Worm (Caenorhabditis elegans) whole organism, L4 larva: ENCODE data around the gene ddb-1.
A peak's percentile ranks its signal among the peaks of the same experiment; 100 is the strongest.

Source experiments
- F10B5.3 ChIP-seq: sonication (generic microtip); optimal IDR thresholded peaks from 2 replicates; lab custom pipeline; 2016; ENCODE audit warnings: mild to moderate bottlenecking, missing genetic modification characterization, missing compliant biosample characterization
- F49E8.2 ChIP-seq: sonication (generic microtip); optimal IDR thresholded peaks from 2 replicates; lab custom pipeline; 2016; ENCODE audit warnings: missing compliant biosample characterization, mild to moderate bottlenecking, missing genetic modification characterization, borderline replicate concordance
- R02D3.7 ChIP-seq: fragments of 150-350 bp; sonication (generic microtip); optimal IDR thresholded peaks from 3 replicates; lab custom pipeline; 2014; ENCODE audit warnings: missing biosample characterization, missing genetic modification characterization
- T26A8.4 ChIP-seq: fragments of 200-800 bp; sonication (Bioruptor generic); IDR thresholded peaks from 2 replicates; pipeline ENCODE4 v1.3.6; 2022; ENCODE audit warnings: missing genetic modification characterization, missing compliant biosample characterization
- aha-1 ChIP-seq: fragments of 150-350 bp; peaks from one replicate; lab custom pipeline; 2014; ENCODE audit warnings: missing biosample characterization, missing genetic modification characterization
- ama-1 ChIP-seq: fragments of 150-350 bp; optimal IDR thresholded peaks from 2 replicates; lab custom pipeline; 2014; ENCODE audit warnings: inconsistent platforms, mixed read lengths
- attf-4 ChIP-seq: sonication (generic microtip); optimal IDR thresholded peaks from 3 replicates; lab custom pipeline; 2017; ENCODE audit warnings: missing biosample characterization, missing genetic modification characterization
- ceh-20 ChIP-seq: fragments of 200-800 bp; sonication (Bioruptor generic); IDR thresholded peaks from 2 replicates; pipeline ENCODE4 v1.3.6; 2022; ENCODE audit warnings: missing genetic modification reagents, missing genetic modification characterization, missing compliant biosample characterization
- ceh-44 ChIP-seq: fragments of 200-800 bp; sonication (Bioruptor generic); IDR thresholded peaks from 2 replicates; pipeline ENCODE4 v1.3.6; 2022; ENCODE audit warnings: missing genetic modification reagents, missing genetic modification characterization, missing compliant biosample characterization
- ceh-62 ChIP-seq: sonication (generic microtip); optimal IDR thresholded peaks from 2 replicates; lab custom pipeline; 2017; ENCODE audit warnings: missing biosample characterization, missing genetic modification characterization
- ces-1 ChIP-seq: fragments of 150-350 bp; sonication (generic microtip); optimal IDR thresholded peaks from 4 replicates; lab custom pipeline; 2014; ENCODE audit warnings: missing biosample characterization, missing genetic modification reagents, missing genetic modification characterization
- daf-16 ChIP-seq, 3 experiments: sonication (generic microtip); optimal IDR thresholded peaks; 2 replicates each; lab custom pipeline; 2016 to 2017; ENCODE audit warnings: missing genetic modification characterization in 3 of 3, missing genetic modification reagents in 3 of 3, mild to moderate bottlenecking in 2 of 3, missing compliant biosample characterization in 2 of 3, missing biosample characterization in 1 of 3, moderate library complexity in 1 of 3
- daf-19 ChIP-seq: fragments of 200-800 bp; sonication (Bioruptor generic); conservative IDR thresholded peaks from 2 replicates; pipeline ENCODE4 v1.3.6; 2022; ENCODE audit warnings: missing genetic modification characterization, missing compliant biosample characterization
- daf-8 ChIP-seq: fragments of 200-800 bp; sonication (Bioruptor generic); IDR thresholded peaks from 2 replicates; pipeline ENCODE4 v1.3.6; 2022; ENCODE audit warnings: missing genetic modification characterization, missing compliant biosample characterization
- dpl-1 ChIP-seq: fragments of 150-350 bp; optimal IDR thresholded peaks from 2 replicates; lab custom pipeline; 2014; ENCODE audit warnings: missing biosample characterization, missing genetic modification reagents, missing genetic modification characterization
- duxl-1 ChIP-seq: sonication (generic microtip); optimal IDR thresholded peaks from 2 replicates; lab custom pipeline; 2016; ENCODE audit warnings: mild to moderate bottlenecking, missing genetic modification characterization, moderate library complexity, missing compliant biosample characterization; ENCODE audit not compliant: poor library complexity
- egl-43 ChIP-seq: fragments of 200-800 bp; sonication (Bioruptor generic); IDR thresholded peaks from 2 replicates; pipeline ENCODE4 v1.3.6; 2022; ENCODE audit warnings: missing genetic modification reagents, missing genetic modification characterization, missing compliant biosample characterization
- fos-1 ChIP-seq: fragments of 150-350 bp; optimal IDR thresholded peaks from 2 replicates; lab custom pipeline; 2014; ENCODE audit warnings: missing biosample characterization, missing genetic modification characterization
- hlh-30 ChIP-seq: sonication (generic microtip); optimal IDR thresholded peaks from 2 replicates; lab custom pipeline; 2017; ENCODE audit warnings: antibody characterized with exemption, mild to moderate bottlenecking, missing genetic modification characterization, missing compliant biosample characterization; ENCODE audit not compliant: insufficient read depth
- hmg-1.1 ChIP-seq: fragments of 200-800 bp; sonication (Bioruptor generic); IDR thresholded peaks from 2 replicates; pipeline ENCODE4 v1.3.6; 2022; ENCODE audit warnings: missing genetic modification reagents, missing genetic modification characterization, missing compliant biosample characterization
- lim-7 ChIP-seq: fragments of 200-800 bp; sonication (Bioruptor generic); IDR thresholded peaks from 2 replicates; pipeline ENCODE4 v1.3.6; 2022; ENCODE audit warnings: missing genetic modification characterization, missing compliant biosample characterization
- lin-1 ChIP-seq: fragments of 200-800 bp; sonication (Bioruptor generic); IDR thresholded peaks from 2 replicates; pipeline ENCODE4 v1.3.6; 2022; ENCODE audit warnings: missing genetic modification reagents, missing genetic modification characterization, missing compliant biosample characterization
- lin-13 ChIP-seq: fragments of 150-350 bp; optimal IDR thresholded peaks from 2 replicates; lab custom pipeline; 2014; ENCODE audit warnings: missing biosample characterization, missing genetic modification reagents, missing genetic modification characterization
- lin-15B ChIP-seq: fragments of 150-350 bp; sonication (generic microtip); optimal IDR thresholded peaks from 3 replicates; lab custom pipeline; 2014; ENCODE audit warnings: missing biosample characterization, missing genetic modification characterization
- lin-39 ChIP-seq: fragments of 150-350 bp; optimal IDR thresholded peaks from 2 replicates; lab custom pipeline; 2014; ENCODE audit warnings: missing biosample characterization, missing genetic modification reagents, missing genetic modification characterization
- madf-5 ChIP-seq, 2 experiments: fragments of 200-800 bp; sonication (Bioruptor generic); IDR thresholded peaks; 2 replicates each; pipeline ENCODE4 v1.3.6; 2022; ENCODE audit warnings: missing compliant biosample characterization in 2 of 2, missing genetic modification characterization in 2 of 2
- mep-1 ChIP-seq: fragments of 150-350 bp; sonication (generic microtip); optimal IDR thresholded peaks from 3 replicates; lab custom pipeline; 2014; ENCODE audit warnings: missing biosample characterization, missing genetic modification characterization
- mes-2 ChIP-seq: sonication (generic microtip); optimal IDR thresholded peaks from 2 replicates; lab custom pipeline; 2016; ENCODE audit warnings: missing genotype, mild to moderate bottlenecking, missing genetic modification characterization, missing compliant biosample characterization; ENCODE audit not compliant: poor library complexity, severe bottlenecking
- mxl-2 ChIP-seq: fragments of 200-800 bp; sonication (Bioruptor generic); conservative IDR thresholded peaks from 2 replicates; pipeline ENCODE4 v1.3.6; 2022; ENCODE audit warnings: missing genetic modification reagents, missing genetic modification characterization, missing compliant biosample characterization
- nhr-6 ChIP-seq: fragments of 150-350 bp; optimal IDR thresholded peaks from 2 replicates; lab custom pipeline; 2014; ENCODE audit warnings: missing biosample characterization, missing genetic modification characterization
- pha-4 ChIP-seq, 2 experiments: fragments of 150-350 bp in 1 of 2; fragments of 200-800 bp in 1 of 2; sonication (Bioruptor generic) in 1 of 2; IDR thresholded peaks in 1 of 2; optimal IDR thresholded peaks in 1 of 2; 2 replicates each; pipeline versions ENCODE4 v1.3.6 to Lab custom; 2014 to 2022; ENCODE audit warnings: missing genetic modification characterization in 2 of 2, missing genetic modification reagents in 2 of 2, missing biosample characterization in 1 of 2, missing compliant biosample characterization in 1 of 2
- pqm-1 ChIP-seq: sonication (generic microtip); optimal IDR thresholded peaks from 2 replicates; lab custom pipeline; 2017; ENCODE audit warnings: missing biosample characterization, missing genetic modification characterization
- saeg-2 ChIP-seq: fragments of 200-800 bp; sonication (Bioruptor generic); IDR thresholded peaks from 2 replicates; pipeline ENCODE4 v1.3.6; 2022; ENCODE audit warnings: missing genetic modification reagents, missing genetic modification characterization, missing compliant biosample characterization
- sdz-12 ChIP-seq: fragments of 200-800 bp; sonication (Bioruptor generic); optimal IDR thresholded peaks from 2 replicates; lab custom pipeline; 2018; ENCODE audit warnings: mild to moderate bottlenecking, missing genetic modification characterization, missing compliant biosample characterization
- spr-3 ChIP-seq: fragments of 200-800 bp; sonication (Bioruptor generic); optimal IDR thresholded peaks from 2 replicates; lab custom pipeline; 2018; ENCODE audit warnings: mild to moderate bottlenecking, missing genetic modification characterization, missing compliant biosample characterization
- unc-130 ChIP-seq: sonication (generic microtip); optimal IDR thresholded peaks from 2 replicates; lab custom pipeline; 2016; ENCODE audit warnings: missing genetic modification reagents, missing genetic modification characterization, missing compliant biosample characterization
- unc-39 ChIP-seq: sonication (generic microtip); optimal IDR thresholded peaks from 2 replicates; lab custom pipeline; 2017; ENCODE audit warnings: missing biosample characterization, missing genetic modification characterization
- unc-62 ChIP-seq, 3 experiments: fragments of 150-350 bp in 1 of 3; sonication (generic microtip); optimal IDR thresholded peaks in 2 of 3; peaks in 1 of 3; 1 replicate in 1 of 3; 2 replicates in 2 of 3; lab custom pipeline; 2014 to 2017; ENCODE audit warnings: missing biosample characterization in 3 of 3, missing genetic modification characterization in 3 of 3, missing genetic modification reagents in 3 of 3, missing genotype in 1 of 3
- zfp-2 ChIP-seq: sonication (generic microtip); optimal IDR thresholded peaks from 2 replicates; lab custom pipeline; 2016; ENCODE audit warnings: mild to moderate bottlenecking, missing genetic modification characterization, missing compliant biosample characterization
- zip-11 ChIP-seq: fragments of 200-800 bp; sonication (Bioruptor generic); IDR thresholded peaks from 2 replicates; pipeline ENCODE4 v1.3.6; 2022; ENCODE audit warnings: missing genetic modification characterization, missing compliant biosample characterization
- zip-2 ChIP-seq: fragments of 150-350 bp; optimal IDR thresholded peaks from 2 replicates; lab custom pipeline; 2014; ENCODE audit warnings: missing biosample characterization, missing genetic modification characterization
- ztf-11 ChIP-seq: fragments of 150-350 bp; optimal IDR thresholded peaks from 2 replicates; lab custom pipeline; 2014; ENCODE audit warnings: missing biosample characterization, missing genetic modification characterization
- ztf-7 ChIP-seq: fragments of 150-350 bp; optimal IDR thresholded peaks from 2 replicates; lab custom pipeline; 2014; ENCODE audit warnings: missing biosample characterization, missing genetic modification characterization

ddb-1 gene

DNA sequence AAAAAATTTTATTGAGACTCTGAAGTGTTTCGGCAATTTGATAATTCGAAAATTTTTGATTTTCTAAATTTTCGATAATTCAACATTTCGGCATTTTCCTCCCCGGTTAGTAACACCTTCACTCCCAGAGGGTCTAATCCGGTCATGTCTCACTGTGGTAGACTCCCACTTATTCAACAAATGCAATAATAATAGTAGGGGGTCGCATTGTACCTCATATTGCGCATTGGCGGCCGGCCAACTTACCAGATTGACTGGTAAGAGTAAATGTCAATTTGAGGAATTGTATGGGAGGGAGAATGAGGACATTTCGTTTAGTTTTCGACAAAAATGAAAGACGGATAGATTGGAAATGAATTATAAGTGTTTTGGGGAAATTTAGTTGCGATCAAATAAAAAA, 12.8 kb upstream of the ddb-1 start:
- TF ChIP-seq mes-2: peak; percentile 1
- TF ChIP-seq saeg-2: no peak
- TF ChIP-seq mep-1: no peak

- TF ChIP-seq daf-8 (GFP tag; lab: Robert Waterston, UW): no peak
- TF ChIP-seq lin-39 (tag; lab: Kevin White, UChicago): no peak
- peak in 1 of 2 experiments; percentile 60 for TF ChIP-seq unc-62 (GFP tag; optimal IDR thresholded peaks at IDR 0.05 in 1 of 2; lab: Kevin White, UChicago)
- no peak for TF ChIP-seq unc-62 (tag; optimal IDR thresholded peaks at IDR 0.05; lab: Kevin White, UChicago)
- TF ChIP-seq mes-2: no peak
- no peak for TF ChIP-seq ama-1 (lab: Kevin White, UChicago)
- TF ChIP-seq hlh-30 (tag; lab: Kevin White, UChicago): peak; percentile 17
- TF ChIP-seq mxl-2 (GFP tag; lab: Robert Waterston, UW): no peak
- TF ChIP-seq ceh-20 (GFP tag; lab: Robert Waterston, UW): 0 out of 2 replicates have a peak, but pooled peaks have one; percentile 16
- TF ChIP-seq hmg-1.1 (GFP tag; lab: Robert Waterston, UW): no peak
- TF ChIP-seq ztf-11 (tag; lab: Kevin White, UChicago): no peak
Measured at ce11 chrIV:12131308-12132072, 10.5 kb upstream of the ddb-1 start.

- TF ChIP-seq dpl-1 (no peak), unc-130 (GFP tag; lab: Kevin White, UChicago) (no peak), ceh-20 (GFP tag; lab: Robert Waterston, UW) (no peak), madf-5 (GFP tag; IDR thresholded peaks at IDR 0.05; lab: Robert Waterston, UW) (no peak), pha-4 (GFP tag; IDR thresholded peaks at IDR 0.05; lab: Robert Waterston, UW) (no peak), pha-4 (tag; optimal IDR thresholded peaks at IDR 0.05; lab: Kevin White, UChicago) (no peak), lin-1 (GFP tag; lab: Robert Waterston, UW) (no peak), lin-15B (tag; lab: Kevin White, UChicago) (no peak), spr-3 (GFP tag; lab: Kevin White, UChicago) (no peak), pqm-1 (tag; lab: Kevin White, UChicago) (no peak), hmg-1.1 (GFP tag; lab: Robert Waterston, UW) (no peak)
Measured at ce11 chrIV:12129204-12129603, 8.2 kb upstream of the ddb-1 start, which contains the start of gene lin-24. lin-24 (plus strand) TSS chrIV:12129504.

DNA sequence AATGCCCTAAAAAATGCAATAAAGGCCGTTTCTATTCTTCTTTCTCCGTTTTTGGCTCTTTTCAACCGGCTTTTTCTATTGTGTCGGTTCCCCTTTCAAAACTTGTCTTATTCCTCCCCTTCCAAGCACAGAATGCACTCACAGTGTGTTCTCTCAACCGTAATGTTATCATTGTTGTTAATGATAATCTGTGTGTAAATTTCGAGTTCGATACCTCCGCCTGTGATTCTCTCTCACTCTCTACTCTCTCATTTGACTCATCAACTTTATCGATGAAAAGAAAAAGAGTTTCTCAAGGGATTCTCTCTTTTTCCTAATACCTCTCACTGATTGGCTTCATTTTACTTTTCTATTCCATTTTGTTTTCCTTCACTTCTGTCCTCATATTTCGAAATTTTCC, 7.7 kb upstream of the ddb-1 start:
- TF ChIP-seq hlh-30 (tag; lab: Kevin White, UChicago) (no peak), F10B5.3 (no peak), hmg-1.1 (GFP tag; lab: Robert Waterston, UW) (no peak; the same call in 1 of the 2 replicates), daf-19 (GFP tag; lab: Robert Waterston, UW) (no peak), R02D3.7 (tag; lab: Kevin White, UChicago) (no peak), spr-3 (GFP tag; lab: Kevin White, UChicago) (no peak), lim-7 (no peak), daf-16 (GFP tag; optimal IDR thresholded peaks at IDR 0.05; lab: Kevin White, UChicago) (no peak), daf-16 (tag; optimal IDR thresholded peaks at IDR 0.05; lab: Kevin White, UChicago) (peak; percentile 29), zfp-2 (no peak), zip-11 (no peak), lin-13 (GFP tag; lab: Kevin White, UChicago) (no peak), nhr-6 (tag; lab: Kevin White, UChicago) (no peak), zip-2 (no peak), F49E8.2 (no peak), duxl-1 (tag; lab: Kevin White, UChicago) (no peak), fos-1 (tag; lab: Kevin White, UChicago) (no peak), sdz-12 (no peak), pqm-1 (tag; lab: Kevin White, UChicago) (peak; percentile 86), aha-1 (tag; lab: Kevin White, UChicago) (no peak), attf-4 (tag; lab: Kevin White, UChicago) (no peak), T26A8.4 (GFP tag; lab: Robert Waterston, UW) (0 out of 2 replicates have a peak, but pooled peaks have one; percentile 14), ztf-7 (tag; lab: Kevin White, UChicago) (no peak), egl-43 (GFP tag; lab: Robert Waterston, UW) (no peak), ceh-44 (GFP tag; lab: Robert Waterston, UW) (no peak), ceh-62 (tag; lab: Kevin White, UChicago) (no peak), ces-1 (GFP tag; lab: Kevin White, UChicago) (no peak), unc-39 (no peak)
